Fruit fly (Drosophila melanogaster) whole organism, embryonic: ENCODE data around the gene CG5381.

Experiments used
- Aef1 ChIP-seq: fragments of 200-800 bp; sonication (Bioruptor generic); IDR thresholded peaks from 3 replicates; pipeline ENCODE4 v1.3.6; 2022; ENCODE audit warnings: missing biosample characterization, missing genetic modification characterization
- CG11085 ChIP-seq: fragments of 200-800 bp; sonication (Bioruptor generic); IDR thresholded peaks from 2 replicates; pipeline ENCODE4 v1.3.6; 2022; ENCODE audit warnings: missing biosample characterization, missing genetic modification characterization
- CG12155 ChIP-seq: fragments of 200-800 bp; sonication (Bioruptor generic); optimal IDR thresholded peaks from 3 replicates; lab custom pipeline; 2016; ENCODE audit warnings: missing biosample characterization, missing genetic modification characterization
- CG12219 ChIP-seq: fragments of 200-800 bp; sonication (Bioruptor generic); optimal IDR thresholded peaks from 3 replicates; lab custom pipeline; 2018; ENCODE audit warnings: missing biosample characterization, mild to moderate bottlenecking, missing genetic modification characterization
- CG12769 ChIP-seq: fragments of 200-800 bp; sonication (Bioruptor generic); optimal IDR thresholded peaks from 2 replicates; lab custom pipeline; 2019; ENCODE audit warnings: missing biosample characterization, mild to moderate bottlenecking, missing genetic modification characterization, moderate library complexity
- CG14667 ChIP-seq: fragments of 200-800 bp; sonication (Bioruptor generic); IDR thresholded peaks from 2 replicates; pipeline ENCODE4 v1.3.6; 2022; ENCODE audit warnings: missing biosample characterization, missing genetic modification characterization
- CG15514 ChIP-seq: fragments of 200-800 bp; sonication (Bioruptor generic); optimal IDR thresholded peaks from 3 replicates; lab custom pipeline; 2017; ENCODE audit warnings: missing biosample characterization, missing genetic modification characterization, mild to moderate bottlenecking, moderate library complexity, missing genetic modification reagents
- CG16815 ChIP-seq: fragments of 200-800 bp; sonication (Bioruptor generic); optimal IDR thresholded peaks from 3 replicates; lab custom pipeline; 2017; ENCODE audit warnings: missing biosample characterization, mild to moderate bottlenecking, missing genetic modification characterization
- CG17912 ChIP-seq: fragments of 200-800 bp; sonication (Bioruptor generic); optimal IDR thresholded peaks from 2 replicates; lab custom pipeline; 2018; ENCODE audit warnings: missing biosample characterization, mild to moderate bottlenecking, missing genetic modification characterization
- CG18011 ChIP-seq: fragments of 200-800 bp; sonication (Bioruptor generic); optimal IDR thresholded peaks from 2 replicates; lab custom pipeline; 2017; ENCODE audit warnings: missing biosample characterization, missing genetic modification characterization, mild to moderate bottlenecking, moderate library complexity, missing genotype
- CG18476 ChIP-seq: fragments of 200-800 bp; sonication (Bioruptor generic); optimal IDR thresholded peaks from 2 replicates; lab custom pipeline; 2016; ENCODE audit warnings: missing biosample characterization, mild to moderate bottlenecking, missing genetic modification characterization
- CG18619 ChIP-seq: fragments of 200-800 bp; sonication (Bioruptor generic); optimal IDR thresholded peaks from 3 replicates; lab custom pipeline; 2017; ENCODE audit warnings: missing biosample characterization, mild to moderate bottlenecking, missing genetic modification characterization
- CG2116 ChIP-seq: fragments of 200-800 bp; sonication (Bioruptor generic); optimal IDR thresholded peaks from 3 replicates; lab custom pipeline; 2018; ENCODE audit warnings: missing biosample characterization, mild to moderate bottlenecking, missing genetic modification characterization
- CG2199 ChIP-seq: fragments of 200-800 bp; sonication (Bioruptor generic); IDR thresholded peaks from 3 replicates; pipeline ENCODE4 v1.3.6; 2022; ENCODE audit warnings: missing biosample characterization, missing genetic modification characterization
- CG30020 ChIP-seq: fragments of 200-800 bp; optimal IDR thresholded peaks from 2 replicates; lab custom pipeline; 2019; ENCODE audit warnings: missing biosample characterization, mild to moderate bottlenecking, missing genetic modification characterization, moderate library complexity
- CG31365 ChIP-seq: fragments of 200-800 bp; sonication (Bioruptor generic); optimal IDR thresholded peaks from 2 replicates; lab custom pipeline; 2018; ENCODE audit warnings: missing biosample characterization, mild to moderate bottlenecking, missing genetic modification characterization
- CG3163 ChIP-seq: fragments of 200-800 bp; sonication (Bioruptor generic); optimal IDR thresholded peaks from 3 replicates; lab custom pipeline; 2016; ENCODE audit warnings: missing biosample characterization, missing genetic modification characterization
- CG33557 ChIP-seq: fragments of 200-800 bp; sonication (Bioruptor generic); optimal IDR thresholded peaks from 2 replicates; lab custom pipeline; 2019; ENCODE audit warnings: missing biosample characterization, mild to moderate bottlenecking, missing genetic modification characterization, moderate library complexity
- CG34376 ChIP-seq: fragments of 200-800 bp; sonication (Bioruptor generic); optimal IDR thresholded peaks from 2 replicates; lab custom pipeline; 2018; ENCODE audit warnings: missing biosample characterization, mild to moderate bottlenecking, missing genetic modification characterization
- CG3847 ChIP-seq: fragments of 200-800 bp; sonication (Bioruptor generic); IDR thresholded peaks from 2 replicates; pipeline ENCODE4 v1.3.6; 2022; ENCODE audit warnings: missing biosample characterization, missing genetic modification characterization
- CG4820 ChIP-seq: fragments of 200-800 bp; sonication (Bioruptor generic); optimal IDR thresholded peaks from 3 replicates; lab custom pipeline; 2016; ENCODE audit warnings: missing biosample characterization, missing genetic modification characterization
- CG7839 ChIP-seq: fragments of 200-800 bp; sonication (Bioruptor generic); optimal IDR thresholded peaks from 3 replicates; lab custom pipeline; 2018; ENCODE audit warnings: missing biosample characterization, mild to moderate bottlenecking, missing genetic modification characterization, moderate library complexity
- CG8290 ChIP-seq, 3 experiments: fragments of 200-800 bp; sonication (Bioruptor generic); optimal IDR thresholded peaks; 2 replicates each; lab custom pipeline; 2016 to 2019; ENCODE audit warnings: missing biosample characterization in 3 of 3, missing genetic modification characterization in 3 of 3, mild to moderate bottlenecking in 2 of 3, moderate library complexity in 1 of 3
- CG9727 ChIP-seq: fragments of 200-800 bp; sonication (Bioruptor generic); optimal IDR thresholded peaks from 3 replicates; lab custom pipeline; 2017; ENCODE audit warnings: missing biosample characterization, mild to moderate bottlenecking, missing genetic modification characterization
- CG9797 ChIP-seq: fragments of 200-800 bp; sonication (Bioruptor generic); optimal IDR thresholded peaks from 3 replicates; lab custom pipeline; 2018; ENCODE audit warnings: missing biosample characterization, mild to moderate bottlenecking, missing genetic modification characterization
- Dp ChIP-seq: fragments of 200-800 bp; sonication (Bioruptor generic); optimal IDR thresholded peaks from 2 replicates; lab custom pipeline; 2018; ENCODE audit warnings: missing biosample characterization, mild to moderate bottlenecking, missing genetic modification characterization, moderate library complexity
- Dref ChIP-seq: fragments of 200-800 bp; sonication (Bioruptor generic); IDR thresholded peaks from 2 replicates; pipeline ENCODE4 v1.3.6; 2022; ENCODE audit warnings: missing biosample characterization, missing genetic modification characterization
- E2f1 ChIP-seq: fragments of 200-800 bp; sonication (Bioruptor generic); IDR thresholded peaks from 2 replicates; pipeline ENCODE4 v1.3.6; 2022; ENCODE audit warnings: missing biosample characterization, missing genetic modification characterization
- Hmr ChIP-seq: fragments of 200-800 bp; sonication (Bioruptor generic); optimal IDR thresholded peaks from 3 replicates; lab custom pipeline; 2017; ENCODE audit warnings: mild to moderate bottlenecking, missing biosample characterization, missing genetic modification reagents, missing genetic modification characterization
- Lhr ChIP-seq: fragments of 200-800 bp; sonication (Bioruptor generic); optimal IDR thresholded peaks from 3 replicates; lab custom pipeline; 2017; ENCODE audit warnings: mild to moderate bottlenecking, missing biosample characterization, missing genetic modification reagents, missing genetic modification characterization
- MBD-R2 ChIP-seq: fragments of 200-800 bp; sonication (Bioruptor generic); IDR thresholded peaks from 2 replicates; pipeline ENCODE4 v1.3.6; 2022; ENCODE audit warnings: missing biosample characterization, missing genetic modification characterization
- Med ChIP-seq: fragments of 200-800 bp; sonication (Bioruptor generic); peaks from one replicate; lab custom pipeline; 2016; ENCODE audit warnings: missing biosample characterization, missing genetic modification characterization, mild to moderate bottlenecking, inconsistent platforms, moderate library complexity
- Nf-YC ChIP-seq: fragments of 200-800 bp; optimal IDR thresholded peaks from 3 replicates; lab custom pipeline; 2019; ENCODE audit warnings: missing biosample characterization, mild to moderate bottlenecking, missing genetic modification characterization, moderate library complexity
- NfI ChIP-seq: fragments of 200-800 bp; sonication (Bioruptor generic); optimal IDR thresholded peaks from 3 replicates; lab custom pipeline; 2018; ENCODE audit warnings: missing biosample characterization, mild to moderate bottlenecking, missing genetic modification characterization, moderate library complexity
- Pdp1 ChIP-seq, 2 experiments: fragments of 200-800 bp; sonication (Bioruptor generic); optimal IDR thresholded peaks; 3 replicates each; lab custom pipeline; 2016; ENCODE audit warnings: missing biosample characterization in 2 of 2, missing genetic modification characterization in 2 of 2, mild to moderate bottlenecking in 1 of 2, moderate library complexity in 1 of 2
- Trl ChIP-seq, 3 experiments: fragments of >200 bp in 2 of 3; fragments of 200-800 bp in 1 of 3; sonication (Bioruptor generic) in 1 of 3; optimal IDR thresholded peaks; 2 replicates in 1 of 3; 3 replicates in 2 of 3; lab custom pipeline; 2016 to 2017; ENCODE audit warnings: missing biosample characterization in 1 of 3, missing genetic modification characterization in 1 of 3
- ato ChIP-seq: fragments of 200-800 bp; sonication (Bioruptor generic); IDR thresholded peaks from 2 replicates; pipeline ENCODE4 v1.3.6; 2022; ENCODE audit warnings: missing biosample characterization, missing genetic modification characterization; ENCODE audit not compliant: partially characterized antibody
- danr ChIP-seq: fragments of 200-800 bp; sonication (Bioruptor generic); IDR thresholded peaks from 2 replicates; pipeline ENCODE4 v1.3.6; 2022; ENCODE audit warnings: missing biosample characterization, missing genetic modification characterization
- dmrt99B ChIP-seq: fragments of 200-800 bp; sonication (Bioruptor generic); optimal IDR thresholded peaks from 2 replicates; lab custom pipeline; 2018; ENCODE audit warnings: missing biosample characterization, mild to moderate bottlenecking, missing genetic modification characterization, moderate library complexity
- ftz-f1 ChIP-seq: fragments of 200-800 bp; sonication (Bioruptor generic); optimal IDR thresholded peaks from 2 replicates; lab custom pipeline; 2016; ENCODE audit warnings: missing biosample characterization, missing genetic modification characterization
- gcm2 ChIP-seq: fragments of 200-800 bp; sonication (Bioruptor generic); optimal IDR thresholded peaks from 2 replicates; lab custom pipeline; 2016; ENCODE audit warnings: missing biosample characterization, missing genetic modification characterization
- gem ChIP-seq: fragments of 200-800 bp; sonication (Bioruptor generic); optimal IDR thresholded peaks from 2 replicates; lab custom pipeline; 2019; ENCODE audit warnings: missing biosample characterization, mild to moderate bottlenecking, missing genetic modification characterization, moderate library complexity
- her ChIP-seq: fragments of 200-800 bp; sonication (Bioruptor generic); optimal IDR thresholded peaks from 2 replicates; lab custom pipeline; 2016; ENCODE audit warnings: missing biosample characterization, missing genetic modification characterization
- jing ChIP-seq: fragments of 200-800 bp; sonication (Bioruptor generic); optimal IDR thresholded peaks from 2 replicates; lab custom pipeline; 2018; ENCODE audit warnings: missing biosample characterization, mild to moderate bottlenecking, missing genetic modification characterization
- mam ChIP-seq: fragments of 200-800 bp; sonication (Bioruptor generic); optimal IDR thresholded peaks from 3 replicates; lab custom pipeline; 2016; ENCODE audit warnings: missing biosample characterization, missing genetic modification characterization
- phol ChIP-seq: fragments of 200-800 bp; sonication (Bioruptor generic); optimal IDR thresholded peaks from 3 replicates; lab custom pipeline; 2018; ENCODE audit warnings: missing biosample characterization, mild to moderate bottlenecking, missing genetic modification characterization, moderate library complexity
- pzg ChIP-seq: fragments of 200-800 bp; sonication (Bioruptor generic); optimal IDR thresholded peaks from 3 replicates; lab custom pipeline; 2018; ENCODE audit warnings: missing biosample characterization, mild to moderate bottlenecking, missing genetic modification characterization, moderate library complexity
- row ChIP-seq: fragments of 200-800 bp; sonication (Bioruptor generic); IDR thresholded peaks from 3 replicates; pipeline ENCODE4 v1.3.6; 2022; ENCODE audit warnings: missing biosample characterization, missing genetic modification characterization
- twi ChIP-seq: fragments of 200-800 bp; optimal IDR thresholded peaks from 2 replicates; lab custom pipeline; 2019; ENCODE audit warnings: missing biosample characterization, mild to moderate bottlenecking, missing genetic modification characterization, moderate library complexity

Gene CG5381

dm6 chr2L:10298306-10298705, 24.6 kb downstream of the CG5381 start (continued):
- TF ChIP-seq Pdp1 (GFP tag; optimal IDR thresholded peaks at IDR 0.05; lab: Kevin White, UChicago) = peak in 1 of 2 experiments; percentile 78
- no peak for TF ChIP-seq Trl (optimal IDR thresholded peaks at IDR 0.05; lab: Kevin White, UChicago)
- TF ChIP-seq Trl (GFP tag; optimal IDR thresholded peaks at IDR 0.05; lab: Kevin White, UChicago) = no peak
- TF ChIP-seq NfI (GFP tag; lab: Kevin White, UChicago) = peak; percentile 22
- no peak for TF ChIP-seq dmrt99B (tag; lab: Kevin White, UChicago)
- TF ChIP-seq ato (GFP tag; lab: Robert Waterston, UW) = peak; percentile 71
- TF ChIP-seq CG14667 = no peak
- peak; percentile 16 for TF ChIP-seq her
- TF ChIP-seq Dref (GFP tag; lab: Robert Waterston, UW) = peak; percentile 37; the same call in 1 of the 2 replicates
- TF ChIP-seq row (GFP tag; lab: Robert Waterston, UW) = peak; percentile 38; the same call in 1 of the 3 replicates
- no peak for TF ChIP-seq CG18476 (GFP tag; lab: Kevin White, UChicago)
- TF ChIP-seq Aef1 (GFP tag; lab: Robert Waterston, UW) = no peak
- no peak for TF ChIP-seq CG18619 (GFP tag; lab: Kevin White, UChicago)
- peak; percentile 58 for TF ChIP-seq Lhr (GFP tag; lab: Kevin White, UChicago)
- TF ChIP-seq CG3163 (GFP tag; lab: Kevin White, UChicago) = peak; percentile 3
- TF ChIP-seq twi (tag; lab: Kevin White, UChicago) = peak; percentile 8
- peak; percentile 65 for TF ChIP-seq CG30020 (tag; lab: Kevin White, UChicago)
- no peak for TF ChIP-seq CG12219
- peak; percentile 98 for TF ChIP-seq CG8290 (GFP tag; optimal IDR thresholded peaks at IDR 0.05; lab: Kevin White, UChicago)
- TF ChIP-seq CG8290 (tag; optimal IDR thresholded peaks at IDR 0.05; lab: Kevin White, UChicago) = peak; percentile 87 to 91
- peak; percentile 85 for TF ChIP-seq MBD-R2 (GFP tag; lab: Robert Waterston, UW)
- peak; percentile 71 for TF ChIP-seq Nf-YC (tag; lab: Kevin White, UChicago)
- peak; percentile 61 for TF ChIP-seq CG17912 (GFP tag; lab: Kevin White, UChicago)
- TF ChIP-seq CG12155 (GFP tag; lab: Kevin White, UChicago) = peak; percentile 91
- TF ChIP-seq CG18011 (GFP tag; lab: Kevin White, UChicago) = peak; percentile 97
- no peak for TF ChIP-seq danr (GFP tag; lab: Robert Waterston, UW)
- no peak for TF ChIP-seq gem (tag; lab: Kevin White, UChicago)
- TF ChIP-seq jing (GFP tag; lab: Kevin White, UChicago) = no peak
- TF ChIP-seq CG4820 (GFP tag; lab: Kevin White, UChicago) = peak; percentile 5
- no peak for TF ChIP-seq CG9797 (GFP tag; lab: Kevin White, UChicago)
- TF ChIP-seq CG2116 = no peak
- TF ChIP-seq pzg (GFP tag; lab: Kevin White, UChicago) = peak; percentile 34
- no peak for TF ChIP-seq CG34376 (GFP tag; lab: Kevin White, UChicago)
- peak; percentile 98 for TF ChIP-seq CG31365 (tag; lab: Kevin White, UChicago)
- TF ChIP-seq Dp (GFP tag; lab: Kevin White, UChicago) = peak; percentile 31
- peak; percentile 24 for TF ChIP-seq CG7839
- TF ChIP-seq E2f1 (GFP tag; lab: Robert Waterston, UW) = no peak
- TF ChIP-seq phol = peak; percentile 9
- peak; percentile 10 for TF ChIP-seq CG33557 (GFP tag; lab: Kevin White, UChicago)
- no peak for TF ChIP-seq CG11085 (GFP tag; lab: Robert Waterston, UW)
- no peak for TF ChIP-seq CG9727 (GFP tag; lab: Kevin White, UChicago)
- no peak for TF ChIP-seq CG16815 (GFP tag; lab: Kevin White, UChicago)
- no peak for TF ChIP-seq CG3847
- TF ChIP-seq CG2199 = peak; percentile 98
- no peak for TF ChIP-seq Hmr (GFP tag; lab: Kevin White, UChicago)
- no peak for TF ChIP-seq gcm2 (GFP tag; lab: Kevin White, UChicago)
- TF ChIP-seq CG15514 (GFP tag; lab: Kevin White, UChicago) = peak; percentile 83
- TF ChIP-seq Med (GFP tag; lab: Kevin White, UChicago) = peak; percentile 81
- no peak for TF ChIP-seq mam (GFP tag; lab: Kevin White, UChicago)
- no peak for TF ChIP-seq ftz-f1 (GFP tag; lab: Kevin White, UChicago)
- peak; percentile 63 for TF ChIP-seq CG12769
